Worm (Caenorhabditis elegans): ENCODE results near the gene srab-10.

ce11 chrV:3165438-3165837 lies 21.0 kb upstream of the srab-10 start, which contains the start of gene C36C5.14:
- TF ChIP-seq flt-1 (GFP tag; IDR thresholded peaks at IDR 0.05): no peak
- no peak for TF ChIP-seq ref-1 (GFP tag; conservative IDR thresholded peaks at IDR 0.05)
- TF ChIP-seq klf-2 (GFP tag; conservative IDR thresholded peaks at IDR 0.05): no peak
- TF ChIP-seq med-1 (GFP tag; optimal IDR thresholded peaks at IDR 0.05; ENCODE audit: insufficient read depth): no peak
- TF ChIP-seq tab-1 (GFP tag; IDR thresholded peaks at IDR 0.05): no peak

All from whole organism, midembryonic.